Fruit fly (Drosophila melanogaster): ENCODE data around the gene Pop4.

The Pop4 gene

dm6 chr3L:7988828-7989673 lies 10.6 kb upstream of the Pop4 start:
- no peak for TF ChIP-seq CTCF (optimal IDR thresholded peaks at IDR 0.05)
- TF ChIP-seq CG8478 (optimal IDR thresholded peaks at IDR 0.05): no peak

- TF ChIP-seq CTCF (optimal IDR thresholded peaks at IDR 0.05): no peak
- TF ChIP-seq CG8478 (optimal IDR thresholded peaks at IDR 0.05): no peak
Measured at dm6 chr3L:7988401-7988800, 10.0 kb upstream of the Pop4 start.

DNA sequence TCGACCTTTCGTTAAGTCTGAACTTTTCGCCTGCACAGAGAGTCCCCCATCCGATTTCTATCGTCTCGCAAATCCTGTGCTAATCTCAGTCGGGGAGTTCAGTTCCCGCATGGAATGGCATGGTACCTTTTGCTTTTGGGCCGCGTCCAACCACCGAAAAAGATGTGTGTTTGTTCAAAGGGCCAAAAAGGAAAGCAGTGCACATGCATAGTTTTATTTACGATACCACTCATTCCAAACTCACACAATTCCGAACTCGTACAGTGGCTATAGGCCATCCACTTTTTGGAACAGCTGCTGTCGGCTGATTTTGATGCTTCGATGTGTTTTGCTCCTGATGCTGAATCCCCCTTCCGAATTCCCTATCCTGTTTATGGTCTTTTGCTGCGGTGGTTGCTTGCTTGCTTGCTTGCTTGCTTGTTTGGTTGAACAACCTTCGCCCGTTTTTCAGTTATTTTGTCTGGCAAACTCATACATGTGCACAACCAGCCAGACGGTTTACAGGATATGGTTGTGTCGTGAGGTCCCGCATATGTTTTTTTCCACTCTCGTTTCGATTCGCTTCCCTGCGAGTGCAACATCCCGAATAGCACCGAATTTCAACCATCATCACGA lies 6.3 kb upstream of the Pop4 start:
- TF ChIP-seq CTCF (optimal IDR thresholded peaks at IDR 0.05) (no peak), CG8478 (optimal IDR thresholded peaks at IDR 0.05) (no peak)

DNA sequence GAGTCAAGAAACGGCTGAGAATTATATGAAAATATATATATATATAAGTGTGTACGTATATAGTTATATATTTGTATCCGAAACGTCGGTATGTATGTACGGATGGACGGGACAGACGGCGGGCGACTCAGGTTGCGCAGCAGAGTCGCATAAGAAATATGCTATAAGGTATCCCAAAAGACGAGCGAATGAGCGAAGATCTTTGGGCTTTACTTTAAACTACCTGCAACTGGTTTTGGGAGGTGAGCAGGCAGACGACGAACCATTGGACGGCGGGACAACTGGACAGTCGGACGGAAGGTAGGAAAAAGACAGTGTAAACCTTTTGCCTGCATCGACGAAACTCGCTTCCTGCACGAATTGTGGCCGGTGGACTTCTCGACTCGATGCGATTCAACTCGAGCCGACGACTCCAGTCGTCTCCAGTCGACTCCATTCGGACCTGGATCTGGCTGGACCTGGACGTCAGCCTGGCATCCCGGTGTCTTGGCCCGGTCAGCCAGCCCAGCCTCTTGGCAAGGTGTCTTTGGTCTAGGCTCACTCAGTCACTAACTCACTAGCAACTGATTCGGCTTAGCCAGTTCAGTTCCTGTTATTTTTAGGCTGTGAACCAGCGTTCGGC lies 5.3 kb upstream of the Pop4 start:
- TF ChIP-seq CTCF (optimal IDR thresholded peaks at IDR 0.05): no peak
- TF ChIP-seq CG8478 (optimal IDR thresholded peaks at IDR 0.05): no peak

DNA sequence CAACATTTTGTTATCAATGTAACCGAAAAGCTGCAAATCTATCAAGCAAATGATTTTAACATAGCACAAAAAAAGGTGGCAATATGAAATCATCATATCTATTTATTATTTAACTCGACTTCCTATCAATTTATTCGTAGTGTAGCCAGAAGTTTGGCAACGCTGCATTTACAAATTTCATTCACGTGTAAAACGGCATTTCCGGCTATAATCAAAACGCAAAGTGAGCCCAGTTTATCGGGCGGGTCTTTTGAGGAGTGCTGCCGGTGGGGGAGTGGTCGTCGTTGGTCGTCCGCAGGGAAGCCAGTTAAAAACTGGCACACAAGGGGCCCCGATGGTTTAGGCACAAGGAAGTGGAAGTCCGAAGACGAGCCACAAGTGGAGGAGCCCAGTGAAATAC lies 3.5 kb upstream of the Pop4 start:
- no peak for TF ChIP-seq CTCF (optimal IDR thresholded peaks at IDR 0.05)

dm6 chr3L:7981228-7981854 lies 2.9 kb upstream of the Pop4 start:
- TF ChIP-seq CTCF (optimal IDR thresholded peaks at IDR 0.05) (no peak), CG8478 (optimal IDR thresholded peaks at IDR 0.05) (no peak)

DNA sequence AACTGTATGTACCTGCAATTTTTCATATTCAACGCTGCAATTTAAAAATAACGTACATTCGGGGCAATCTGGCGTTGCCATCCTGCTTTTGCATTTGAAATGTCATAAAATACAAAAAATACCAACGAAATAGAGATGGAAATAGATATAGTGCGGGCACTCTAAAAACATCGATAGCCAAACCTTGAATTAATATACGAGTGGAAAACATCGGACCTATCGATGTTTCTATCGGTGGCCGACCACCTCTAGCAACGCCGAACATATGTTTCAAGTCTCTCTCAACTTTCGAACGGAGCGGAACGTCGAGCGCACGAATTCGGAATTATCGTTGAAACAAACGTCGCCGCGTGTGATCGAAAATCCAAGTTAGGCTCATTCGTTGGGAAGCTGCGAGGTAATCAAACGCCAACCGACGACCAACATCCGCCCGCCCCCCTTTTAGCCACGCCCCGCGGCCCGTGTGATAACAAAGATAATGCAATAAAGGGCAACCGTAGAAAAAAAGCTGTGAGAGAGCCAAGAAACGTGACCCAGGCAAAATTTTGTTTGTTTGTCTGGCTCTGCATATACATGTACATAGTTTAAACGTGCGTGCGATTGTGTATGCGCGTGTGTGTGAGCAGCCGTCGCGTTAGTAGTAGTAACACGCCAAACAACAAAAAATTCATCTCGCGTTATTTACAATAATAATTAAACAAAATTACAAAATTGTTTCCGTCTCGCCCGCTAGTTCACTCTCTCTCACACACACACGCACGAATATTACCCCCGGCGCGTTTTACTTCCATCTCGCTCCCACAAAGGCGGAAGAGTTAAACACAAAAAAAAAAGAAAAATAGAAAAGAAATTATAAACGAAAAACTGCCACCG lies 563 bp upstream of the Pop4 start, which contains the start of gene nmo:
Gene nmo, plus strand, starts transcription at position 270 of the 873 bp plus-strand sequence.
- peak; percentile 31 to 61 for TF ChIP-seq CTCF (optimal IDR thresholded peaks at IDR 0.05)
- no peak for TF ChIP-seq CG8478 (optimal IDR thresholded peaks at IDR 0.05)

DNA sequence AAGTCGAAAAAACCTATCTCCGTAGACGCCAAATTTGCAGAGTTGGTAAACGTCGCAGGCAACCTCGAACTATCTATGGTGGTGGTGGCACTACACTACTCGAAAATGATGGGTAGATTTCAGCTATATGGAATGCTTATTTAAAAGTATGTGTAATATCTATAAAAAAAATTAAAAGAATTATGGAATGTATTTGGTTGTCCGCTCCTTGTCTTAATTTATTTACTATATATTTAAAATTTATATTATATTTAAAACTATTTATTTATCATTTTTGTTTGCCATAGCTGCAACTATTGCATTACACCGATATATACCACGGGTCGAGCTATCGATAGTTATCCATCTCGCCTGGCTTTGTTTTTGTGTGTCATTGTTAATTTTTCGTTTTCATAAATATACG lies 2.4 kb downstream of the Pop4 start, which contains the start of the genes HP4 and CG8209:
Gene HP4, minus strand, starts transcription at position 74 of the 403 bp plus-strand sequence.
Gene CG8209, plus strand, starts transcription at position 326 of the 403 bp plus-strand sequence.
- TF ChIP-seq CG8478 (optimal IDR thresholded peaks at IDR 0.05) (no peak), CTCF (optimal IDR thresholded peaks at IDR 0.05) (no peak)

DNA sequence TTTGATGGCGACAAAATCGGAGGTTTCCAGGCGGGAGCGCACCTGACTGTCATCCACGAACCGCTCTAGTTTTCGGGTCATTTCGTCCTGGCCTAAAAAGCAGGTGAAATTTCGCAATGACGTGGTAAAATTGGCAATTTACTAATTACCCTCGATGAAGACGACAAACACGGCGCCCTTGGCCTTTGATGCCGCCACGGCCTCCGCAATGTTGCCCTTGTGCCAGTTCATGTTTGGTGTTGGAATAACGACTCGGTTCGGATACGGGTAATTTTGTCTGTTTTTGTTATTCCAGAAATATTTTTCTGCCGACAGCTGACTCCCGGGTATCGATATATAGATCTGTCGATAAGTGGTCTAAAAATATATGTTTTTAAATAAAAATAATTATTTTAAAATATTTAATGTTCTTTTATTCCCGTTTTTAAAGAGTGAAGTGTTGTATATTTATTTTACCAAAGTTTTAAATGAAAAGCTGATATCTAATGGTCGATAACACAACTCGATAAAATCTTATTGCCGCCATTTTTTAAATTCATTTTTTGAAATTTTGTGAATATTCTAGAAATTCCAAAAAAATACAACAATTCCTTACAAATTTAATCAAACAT lies 3.7 kb downstream of the Pop4 start, which contains the start of gene CG8042:
Gene CG8042, minus strand, starts transcription at position 321 of the 611 bp plus-strand sequence.
- no peak for TF ChIP-seq CTCF (optimal IDR thresholded peaks at IDR 0.05)
- TF ChIP-seq CG8478 (optimal IDR thresholded peaks at IDR 0.05): no peak

- TF ChIP-seq CTCF (optimal IDR thresholded peaks at IDR 0.05): no peak
- TF ChIP-seq CG8478 (optimal IDR thresholded peaks at IDR 0.05): no peak
Measured at dm6 chr3L:7970442-7970841, 8.0 kb downstream of the Pop4 start, which contains the start of gene RNaseX25. Gene RNaseX25 (plus strand): TSS chr3L:7970588.

DNA sequence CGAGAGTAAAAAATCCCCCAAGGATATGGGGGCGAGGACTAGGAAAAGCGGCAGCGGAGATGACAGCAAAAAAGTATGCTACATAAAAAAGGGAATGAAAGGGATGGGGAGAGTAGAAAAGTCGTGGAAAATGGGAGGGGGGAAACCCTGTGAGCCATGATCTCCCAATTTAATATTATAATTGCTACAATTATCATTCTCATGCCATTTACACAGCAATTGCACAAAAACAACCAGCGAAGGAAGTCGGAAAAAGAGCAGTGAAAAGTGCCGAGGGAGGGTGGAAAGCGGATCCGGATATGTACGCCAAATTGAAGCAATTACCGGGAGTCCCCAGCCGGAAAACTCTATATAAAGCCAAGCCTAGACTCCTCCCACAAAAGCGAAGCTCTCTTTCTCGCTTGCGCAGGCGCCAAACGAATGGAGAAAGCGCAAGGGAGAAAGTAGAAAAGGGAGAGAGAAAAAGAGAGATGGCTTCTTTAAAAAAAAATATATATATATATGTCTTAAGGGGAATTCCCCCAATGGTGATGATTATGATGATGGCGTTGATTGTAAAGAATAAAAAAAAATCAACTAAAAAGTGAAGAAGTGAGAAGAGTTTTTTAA lies 9.9 kb downstream of the Pop4 start:
- TF ChIP-seq CTCF (optimal IDR thresholded peaks at IDR 0.05): no peak
- no peak for TF ChIP-seq CG8478 (optimal IDR thresholded peaks at IDR 0.05)

dm6 chr3L:7967203-7967602 lies 11.2 kb downstream of the Pop4 start:
- no peak for TF ChIP-seq CTCF (optimal IDR thresholded peaks at IDR 0.05)
- TF ChIP-seq CG8478 (optimal IDR thresholded peaks at IDR 0.05): no peak

DNA sequence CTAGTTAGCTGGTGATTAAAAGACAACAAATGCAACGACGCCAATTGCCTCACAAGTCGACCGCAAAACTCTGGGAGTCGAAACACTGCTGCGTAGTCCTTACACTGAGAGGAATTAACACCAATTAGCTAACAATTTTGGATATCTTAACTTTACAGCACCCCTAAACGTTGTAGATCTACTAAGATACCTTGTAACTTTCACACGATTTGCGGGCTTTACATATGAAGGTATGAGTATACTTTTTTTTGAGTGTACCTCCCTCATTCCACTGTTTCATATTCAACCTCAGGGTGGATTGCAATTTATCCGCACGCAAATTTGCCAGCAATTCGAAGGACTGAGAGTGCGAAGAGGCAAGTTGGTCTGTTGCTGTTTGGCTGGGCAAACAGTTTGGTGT lies 14.9 kb downstream of the Pop4 start:
- TF ChIP-seq CTCF (optimal IDR thresholded peaks at IDR 0.05) (no peak), CG8478 (optimal IDR thresholded peaks at IDR 0.05) (no peak)
